Fruit fly (Drosophila melanogaster): ENCODE data around the gene CG5555.

dm6 chr3R:19190020-19190419 is 9.7 kb upstream of the CG5555 start:
- no peak for TF ChIP-seq CG7101 (tag; optimal IDR thresholded peaks at IDR 0.05)
- TF ChIP-seq cic (GFP tag; optimal IDR thresholded peaks at IDR 0.05), result no peak
- TF ChIP-seq CG12768 (GFP tag; optimal IDR thresholded peaks at IDR 0.05), result no peak
- TF ChIP-seq ovo (GFP tag; optimal IDR thresholded peaks at IDR 0.05), result no peak
- no peak for TF ChIP-seq Crg-1 (GFP tag; optimal IDR thresholded peaks at IDR 0.05)
- no peak for TF ChIP-seq Clk (GFP tag; optimal IDR thresholded peaks at IDR 0.05)
- no peak for TF ChIP-seq CG11617 (GFP tag; optimal IDR thresholded peaks at IDR 0.05)
- TF ChIP-seq CG5204 (GFP tag; optimal IDR thresholded peaks at IDR 0.05), result no peak
